Worm (Caenorhabditis elegans) whole organism, mixed stage, embryonic: ENCODE data around the gene Y38E10A.3.

Experiments
- ceh-43 ChIP-seq: fragments of 200-800 bp; sonication (Bioruptor generic); optimal IDR thresholded peaks from 2 replicates; lab custom pipeline; 2018; ENCODE audit warnings: mild to moderate bottlenecking, missing genetic modification characterization, moderate library complexity, missing compliant biosample characterization
- ces-1 ChIP-seq: fragments of 150-350 bp; optimal IDR thresholded peaks from 2 replicates; lab custom pipeline; 2014; ENCODE audit warnings: missing biosample characterization, missing genetic modification reagents, missing genetic modification characterization
- elt-1 ChIP-seq: sonication (generic microtip); optimal IDR thresholded peaks from 2 replicates; lab custom pipeline; 2017; ENCODE audit warnings: missing genetic modification characterization, mild to moderate bottlenecking, missing compliant biosample characterization, antibody characterized with exemption, moderate library complexity, borderline replicate concordance; ENCODE audit not compliant: insufficient read depth
- elt-3 ChIP-seq: fragments of 150-350 bp; optimal IDR thresholded peaks from 2 replicates; lab custom pipeline; 2014; ENCODE audit warnings: missing biosample characterization, missing genetic modification characterization
- lsy-2 ChIP-seq: fragments of 150-350 bp; optimal IDR thresholded peaks from 2 replicates; lab custom pipeline; 2014; ENCODE audit warnings: missing biosample characterization, missing genetic modification characterization
- pha-4 ChIP-seq: fragments of 150-350 bp; optimal IDR thresholded peaks from 2 replicates; lab custom pipeline; 2018; ENCODE audit warnings: missing biosample characterization, missing genetic modification reagents, missing genetic modification characterization
- sem-2 ChIP-seq: fragments of 200-800 bp; sonication (Bioruptor generic); optimal IDR thresholded peaks from 2 replicates; lab custom pipeline; 2018; ENCODE audit warnings: mild to moderate bottlenecking, missing genetic modification characterization, missing compliant biosample characterization
- snpc-4 ChIP-seq: fragments of 150-350 bp; optimal IDR thresholded peaks from 2 replicates; lab custom pipeline; 2014; ENCODE audit warnings: missing biosample characterization, missing genetic modification characterization
- ztf-11 ChIP-seq: fragments of 150-350 bp; optimal IDR thresholded peaks from 2 replicates; lab custom pipeline; 2014; ENCODE audit warnings: missing biosample characterization, missing genetic modification characterization

- no peak for TF ChIP-seq snpc-4 (tag; lab: Kevin White, UChicago)
- no peak for TF ChIP-seq ztf-11
- TF ChIP-seq sem-2 (GFP tag; lab: Kevin White, UChicago): no peak
- TF ChIP-seq elt-1 (tag; lab: Kevin White, UChicago): no peak
- TF ChIP-seq ceh-43: no peak
- no peak for TF ChIP-seq ces-1
- no peak for TF ChIP-seq lsy-2
- no peak for TF ChIP-seq pha-4 (tag; lab: Kevin White, UChicago)
- no peak for TF ChIP-seq elt-3 (tag; lab: Kevin White, UChicago)
Observed at ce11 chrII:12615413-12615812, 40.8 kb upstream of the Y38E10A.3 start.
